Fruit fly (Drosophila melanogaster) whole organism, adult: ENCODE data around the gene CG32669.
A peak's percentile ranks its signal among the peaks of the same experiment; 100 is the strongest.

Experiments
- CG11617 ChIP-seq: fragments of 200-800 bp; sonication (Bioruptor generic); optimal IDR thresholded peaks from 2 replicates; lab custom pipeline; 2017; ENCODE audit warnings: mild to moderate bottlenecking, missing biosample characterization, missing genetic modification reagents, missing genetic modification characterization
- CG12768 ChIP-seq: fragments of 200-800 bp; sonication (Bioruptor generic); optimal IDR thresholded peaks from 2 replicates; lab custom pipeline; 2017; ENCODE audit warnings: missing biosample characterization, missing genetic modification characterization, mild to moderate bottlenecking, moderate library complexity, missing genetic modification reagents
- CG14711 ChIP-seq: fragments of 200-800 bp; sonication (Bioruptor generic); optimal IDR thresholded peaks from 2 replicates; lab custom pipeline; 2018; ENCODE audit warnings: missing biosample characterization, mild to moderate bottlenecking, missing genetic modification characterization, moderate library complexity
- CG1620 ChIP-seq: fragments of 200-800 bp; sonication (Bioruptor generic); optimal IDR thresholded peaks from 2 replicates; lab custom pipeline; 2016; ENCODE audit warnings: missing biosample characterization, missing genetic modification characterization
- CG5204 ChIP-seq: fragments of 200-800 bp; sonication (Bioruptor generic); optimal IDR thresholded peaks from 2 replicates; lab custom pipeline; 2016; ENCODE audit warnings: missing biosample characterization, missing genetic modification characterization
- Clk ChIP-seq: fragments of 200-800 bp; sonication (Bioruptor generic); optimal IDR thresholded peaks from 2 replicates; lab custom pipeline; 2017; ENCODE audit warnings: missing biosample characterization, missing genetic modification characterization
- bab1 ChIP-seq: fragments of 200-800 bp; sonication (Bioruptor generic); optimal IDR thresholded peaks from 3 replicates; lab custom pipeline; 2019; ENCODE audit warnings: missing biosample characterization, mild to moderate bottlenecking, missing genetic modification characterization, moderate library complexity
- kay ChIP-seq: fragments of 200-800 bp; sonication (Bioruptor generic); peaks from one replicate; lab custom pipeline; 2016; ENCODE audit warnings: missing biosample characterization, missing genetic modification characterization, borderline replicate concordance
- ovo ChIP-seq: fragments of 200-800 bp; sonication (Bioruptor generic); optimal IDR thresholded peaks from 2 replicates; lab custom pipeline; 2016; ENCODE audit warnings: missing biosample characterization, missing genetic modification characterization
- pad ChIP-seq: fragments of 200-800 bp; sonication (Bioruptor generic); optimal IDR thresholded peaks from 3 replicates; lab custom pipeline; 2017; ENCODE audit warnings: missing biosample characterization, missing genetic modification characterization, mild to moderate bottlenecking, moderate library complexity, missing genetic modification reagents

DNA sequence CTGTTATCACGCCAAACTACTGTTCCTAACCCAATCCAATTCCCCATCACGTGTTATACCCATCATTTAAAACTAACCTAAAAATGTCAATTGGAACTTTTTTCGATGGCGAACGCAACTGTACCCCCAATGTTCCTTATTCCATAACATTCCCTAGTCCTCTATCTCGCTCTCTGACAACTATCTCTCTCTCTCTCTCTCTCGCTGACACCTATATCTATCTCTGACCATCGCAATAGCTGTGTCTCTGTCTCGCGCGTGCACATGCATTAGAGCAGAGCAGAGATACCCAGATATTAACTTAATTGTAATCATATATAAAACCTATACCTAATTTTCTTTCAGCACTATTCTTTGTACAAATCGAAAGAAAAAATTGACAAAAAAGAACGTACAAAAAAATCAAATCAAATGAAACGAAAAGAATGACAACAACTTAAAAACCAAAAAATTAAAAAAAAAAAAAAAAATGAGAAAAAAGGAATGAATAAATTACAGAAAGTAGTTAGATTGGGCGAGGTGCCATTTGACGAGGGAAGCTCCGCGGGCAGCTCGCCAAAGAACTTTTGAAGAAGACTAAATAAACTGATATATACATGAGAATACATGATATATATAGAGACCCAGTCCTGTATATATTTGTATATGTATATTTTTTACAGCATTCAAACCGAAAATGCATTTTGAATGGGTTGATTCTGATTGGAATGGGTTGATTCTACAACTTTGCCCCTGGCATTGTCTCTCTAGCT, 20.9 kb upstream of the CG32669 start:
- TF ChIP-seq bab1 (GFP tag; lab: Kevin White, UChicago) (no peak), CG5204 (no peak), CG14711 (tag; lab: Kevin White, UChicago) (no peak), CG12768 (GFP tag; lab: Kevin White, UChicago) (no peak), CG11617 (no peak), pad (GFP tag; lab: Kevin White, UChicago) (no peak), ovo (no peak), CG1620 (GFP tag; lab: Kevin White, UChicago) (no peak), kay (GFP tag; lab: Kevin White, UChicago) (peak; percentile 78), Clk (GFP tag; lab: Kevin White, UChicago) (no peak)
